Fruit fly (Drosophila melanogaster) whole organism, prepupa: Measurements from ENCODE around the gene Obp99c.
A peak's percentile ranks its signal among the peaks of the same experiment; 100 is the strongest.

ENCODE experiments used
- CG8119 ChIP-seq: fragments of 200-800 bp; sonication (Bioruptor generic); IDR thresholded peaks from 3 replicates; pipeline ENCODE4 v1.3.6; 2022; ENCODE audit warnings: missing biosample characterization, missing genetic modification characterization
- Hr4 ChIP-seq: fragments of 200-800 bp; sonication (Bioruptor generic); optimal IDR thresholded peaks from 3 replicates; lab custom pipeline; 2016; ENCODE audit warnings: missing biosample characterization, missing genetic modification characterization
- Smox ChIP-seq: fragments of 200-800 bp; sonication (Bioruptor generic); optimal IDR thresholded peaks from 3 replicates; lab custom pipeline; 2016; ENCODE audit warnings: missing biosample characterization, missing genetic modification characterization
- dac ChIP-seq: fragments of 200-800 bp; sonication (Bioruptor generic); optimal IDR thresholded peaks from 2 replicates; lab custom pipeline; 2017; ENCODE audit warnings: missing biosample characterization, mild to moderate bottlenecking, missing genetic modification characterization
- dsx ChIP-seq: fragments of 200-800 bp; optimal IDR thresholded peaks from 3 replicates; lab custom pipeline; 2019; ENCODE audit warnings: missing biosample characterization, mild to moderate bottlenecking, missing genetic modification characterization, moderate library complexity; ENCODE audit not compliant: poor library complexity, severe bottlenecking
- lz ChIP-seq: fragments of 200-800 bp; sonication (Bioruptor generic); optimal IDR thresholded peaks from 3 replicates; lab custom pipeline; 2016; ENCODE audit warnings: missing biosample characterization, missing genetic modification characterization
- svp ChIP-seq: fragments of 200-800 bp; sonication (Bioruptor generic); peaks from one replicate; lab custom pipeline; 2016; ENCODE audit warnings: missing biosample characterization, missing genetic modification characterization

- TF ChIP-seq Smox (GFP tag; lab: Kevin White, UChicago) (no peak), dac (GFP tag; lab: Kevin White, UChicago) (no peak), svp (GFP tag; lab: Kevin White, UChicago) (peak; percentile 78), Hr4 (GFP tag; lab: Kevin White, UChicago) (no peak), lz (GFP tag; lab: Kevin White, UChicago) (no peak), dsx (GFP tag; lab: Kevin White, UChicago) (peak; percentile 38), CG8119 (GFP tag; lab: Robert Waterston, UW) (no peak)
Observed at dm6 chr3R:29689833-29690538, 875 bp upstream of the Obp99c start.
